Worm (Caenorhabditis elegans) whole organism, mixed stage, embryonic: ENCODE results near the gene Y45G5AM.6.

Experiments
- nhr-2 ChIP-seq: fragments of 150-350 bp; optimal IDR thresholded peaks from 2 replicates; lab custom pipeline; 2014; ENCODE audit warnings: missing biosample characterization, missing genetic modification characterization
- nhr-28 ChIP-seq: fragments of 150-350 bp; optimal IDR thresholded peaks from 2 replicates; lab custom pipeline; 2014; ENCODE audit warnings: missing biosample characterization, missing genetic modification characterization
- pha-4 ChIP-seq: fragments of 150-350 bp; optimal IDR thresholded peaks from 2 replicates; lab custom pipeline; 2018; ENCODE audit warnings: missing biosample characterization, missing genetic modification reagents, missing genetic modification characterization
- sptf-1 ChIP-seq: sonication (generic microtip); optimal IDR thresholded peaks from 2 replicates; lab custom pipeline; 2017; ENCODE audit warnings: mild to moderate bottlenecking, missing genetic modification characterization, moderate library complexity, missing compliant biosample characterization

- no peak for TF ChIP-seq nhr-2 (tag; lab: Kevin White, UChicago)
- no peak for TF ChIP-seq sptf-1
- no peak for TF ChIP-seq pha-4 (tag; lab: Kevin White, UChicago)
- TF ChIP-seq nhr-28 (tag; lab: Kevin White, UChicago) = no peak
Measured at ce11 chrV:4131471-4131939, 20.6 kb downstream of the Y45G5AM.6 start, which contains the start of gene nhr-57.
